Worm (Caenorhabditis elegans) whole organism, L4 larva: ENCODE measurements around the gene zipt-15.

ENCODE experiments used
- D1046.2 ChIP-seq: fragments of 200-800 bp; sonication (Bioruptor generic); IDR thresholded peaks from 2 replicates; pipeline ENCODE4 v1.3.6; 2022; ENCODE audit warnings: missing genetic modification characterization, missing compliant biosample characterization
- F37D6.2 ChIP-seq: sonication (generic microtip); optimal IDR thresholded peaks from 2 replicates; lab custom pipeline; 2016; ENCODE audit warnings: mild to moderate bottlenecking, missing genetic modification characterization, missing compliant biosample characterization
- R02D3.7 ChIP-seq: fragments of 150-350 bp; sonication (generic microtip); optimal IDR thresholded peaks from 3 replicates; lab custom pipeline; 2014; ENCODE audit warnings: missing biosample characterization, missing genetic modification characterization
- aha-1 ChIP-seq: fragments of 150-350 bp; peaks from one replicate; lab custom pipeline; 2014; ENCODE audit warnings: missing biosample characterization, missing genetic modification characterization
- ama-1 ChIP-seq: fragments of 150-350 bp; optimal IDR thresholded peaks from 2 replicates; lab custom pipeline; 2014; ENCODE audit warnings: inconsistent platforms, mixed read lengths
- arid-1 ChIP-seq: fragments of 200-800 bp; sonication (Bioruptor generic); conservative IDR thresholded peaks from 2 replicates; pipeline ENCODE4 v1.3.6; 2022; ENCODE audit warnings: missing genetic modification reagents, missing genetic modification characterization, missing compliant biosample characterization
- ceh-62 ChIP-seq: sonication (generic microtip); optimal IDR thresholded peaks from 2 replicates; lab custom pipeline; 2017; ENCODE audit warnings: missing biosample characterization, missing genetic modification characterization
- ces-1 ChIP-seq: fragments of 150-350 bp; sonication (generic microtip); optimal IDR thresholded peaks from 4 replicates; lab custom pipeline; 2014; ENCODE audit warnings: missing biosample characterization, missing genetic modification reagents, missing genetic modification characterization
- daf-16 ChIP-seq, 3 experiments: sonication (generic microtip); optimal IDR thresholded peaks; 2 replicates each; lab custom pipeline; 2016 to 2017; ENCODE audit warnings: missing genetic modification characterization in 3 of 3, missing genetic modification reagents in 3 of 3, mild to moderate bottlenecking in 2 of 3, missing compliant biosample characterization in 2 of 3, missing biosample characterization in 1 of 3, moderate library complexity in 1 of 3
- daf-8 ChIP-seq: fragments of 200-800 bp; sonication (Bioruptor generic); IDR thresholded peaks from 2 replicates; pipeline ENCODE4 v1.3.6; 2022; ENCODE audit warnings: missing genetic modification characterization, missing compliant biosample characterization
- dmd-9 ChIP-seq: fragments of 200-800 bp; sonication (Bioruptor generic); IDR thresholded peaks from 2 replicates; pipeline ENCODE4 v1.3.6; 2022; ENCODE audit warnings: missing genetic modification reagents, missing genetic modification characterization, missing compliant biosample characterization
- dpl-1 ChIP-seq: fragments of 150-350 bp; optimal IDR thresholded peaks from 2 replicates; lab custom pipeline; 2014; ENCODE audit warnings: missing biosample characterization, missing genetic modification reagents, missing genetic modification characterization
- dve-1 ChIP-seq: sonication (generic microtip); optimal IDR thresholded peaks from 2 replicates; lab custom pipeline; 2017; ENCODE audit warnings: antibody characterized with exemption, mild to moderate bottlenecking, missing genetic modification characterization, missing compliant biosample characterization; ENCODE audit not compliant: insufficient read depth
- gei-8 ChIP-seq: fragments of 200-800 bp; sonication (Bioruptor generic); optimal IDR thresholded peaks from 2 replicates; lab custom pipeline; 2018; ENCODE audit warnings: mild to moderate bottlenecking, missing genetic modification characterization, missing compliant biosample characterization
- hif-1 ChIP-seq, 2 experiments: sonication (generic microtip); optimal IDR thresholded peaks; 2 replicates each; lab custom pipeline; 2016 to 2017; ENCODE audit warnings: missing compliant biosample characterization in 2 of 2, missing genetic modification characterization in 2 of 2, missing genetic modification reagents in 2 of 2, missing genotype in 2 of 2, mild to moderate bottlenecking in 1 of 2
- lin-15B ChIP-seq: fragments of 150-350 bp; sonication (generic microtip); optimal IDR thresholded peaks from 3 replicates; lab custom pipeline; 2014; ENCODE audit warnings: missing biosample characterization, missing genetic modification characterization
- lin-38 ChIP-seq: fragments of 200-800 bp; sonication (Bioruptor generic); IDR thresholded peaks from 2 replicates; pipeline ENCODE4 v1.3.6; 2022; ENCODE audit warnings: missing genetic modification reagents, missing genetic modification characterization, missing compliant biosample characterization
- lin-39 ChIP-seq: fragments of 150-350 bp; optimal IDR thresholded peaks from 2 replicates; lab custom pipeline; 2014; ENCODE audit warnings: missing biosample characterization, missing genetic modification reagents, missing genetic modification characterization
- lir-3 ChIP-seq: sonication (generic microtip); optimal IDR thresholded peaks from 2 replicates; lab custom pipeline; 2016; ENCODE audit warnings: mild to moderate bottlenecking, missing genetic modification characterization, missing compliant biosample characterization
- lsy-2 ChIP-seq, 2 experiments: fragments of 150-350 bp in 1 of 2; sonication (generic microtip) in 1 of 2; optimal IDR thresholded peaks; 2 replicates each; lab custom pipeline; 2014 to 2017; ENCODE audit warnings: missing biosample characterization in 2 of 2, missing genetic modification characterization in 2 of 2
- madf-9 ChIP-seq: fragments of 200-800 bp; sonication (Bioruptor generic); conservative IDR thresholded peaks from 2 replicates; pipeline ENCODE4 v1.3.6; 2022; ENCODE audit warnings: missing genetic modification reagents, missing genetic modification characterization, missing compliant biosample characterization
- mxl-2 ChIP-seq: fragments of 200-800 bp; sonication (Bioruptor generic); conservative IDR thresholded peaks from 2 replicates; pipeline ENCODE4 v1.3.6; 2022; ENCODE audit warnings: missing genetic modification reagents, missing genetic modification characterization, missing compliant biosample characterization
- nhr-10 ChIP-seq: fragments of 150-350 bp; optimal IDR thresholded peaks from 2 replicates; lab custom pipeline; 2014; ENCODE audit warnings: missing biosample characterization, missing genetic modification characterization
- nhr-102 ChIP-seq: sonication (generic microtip); optimal IDR thresholded peaks from 2 replicates; lab custom pipeline; 2016; ENCODE audit warnings: mild to moderate bottlenecking, missing genetic modification characterization, moderate library complexity, missing compliant biosample characterization
- nhr-25 ChIP-seq: sonication (generic microtip); optimal IDR thresholded peaks from 2 replicates; lab custom pipeline; 2017; ENCODE audit warnings: missing genetic modification characterization, mild to moderate bottlenecking, missing compliant biosample characterization, antibody characterized with exemption, moderate library complexity, borderline replicate concordance; ENCODE audit not compliant: insufficient read depth
- nhr-48 ChIP-seq: sonication (generic microtip); optimal IDR thresholded peaks from 2 replicates; lab custom pipeline; 2016; ENCODE audit warnings: mild to moderate bottlenecking, missing genetic modification characterization, missing compliant biosample characterization
- nhr-6 ChIP-seq: fragments of 150-350 bp; optimal IDR thresholded peaks from 2 replicates; lab custom pipeline; 2014; ENCODE audit warnings: missing biosample characterization, missing genetic modification characterization
- nhr-77 ChIP-seq: fragments of 150-350 bp; optimal IDR thresholded peaks from 2 replicates; lab custom pipeline; 2014; ENCODE audit warnings: missing biosample characterization, missing genetic modification characterization
- php-3 ChIP-seq: fragments of 200-800 bp; sonication (Bioruptor generic); IDR thresholded peaks from 2 replicates; pipeline ENCODE4 v1.3.6; 2022; ENCODE audit warnings: missing genetic modification reagents, missing genetic modification characterization, missing compliant biosample characterization
- rbr-2 ChIP-seq: sonication (generic microtip); optimal IDR thresholded peaks from 2 replicates; lab custom pipeline; 2016; ENCODE audit warnings: missing genotype, missing genetic modification characterization, missing compliant biosample characterization
- spr-3 ChIP-seq: fragments of 200-800 bp; sonication (Bioruptor generic); optimal IDR thresholded peaks from 2 replicates; lab custom pipeline; 2018; ENCODE audit warnings: mild to moderate bottlenecking, missing genetic modification characterization, missing compliant biosample characterization
- zag-1 ChIP-seq: fragments of 150-350 bp; optimal IDR thresholded peaks from 2 replicates; lab custom pipeline; 2014; ENCODE audit warnings: missing biosample characterization, missing genetic modification characterization
- zfp-3 ChIP-seq: fragments of 200-800 bp; sonication (Bioruptor generic); conservative IDR thresholded peaks from 2 replicates; pipeline ENCODE4 v1.3.6; 2022; ENCODE audit warnings: missing genetic modification reagents, missing genetic modification characterization, missing compliant biosample characterization

The zipt-15 gene

DNA sequence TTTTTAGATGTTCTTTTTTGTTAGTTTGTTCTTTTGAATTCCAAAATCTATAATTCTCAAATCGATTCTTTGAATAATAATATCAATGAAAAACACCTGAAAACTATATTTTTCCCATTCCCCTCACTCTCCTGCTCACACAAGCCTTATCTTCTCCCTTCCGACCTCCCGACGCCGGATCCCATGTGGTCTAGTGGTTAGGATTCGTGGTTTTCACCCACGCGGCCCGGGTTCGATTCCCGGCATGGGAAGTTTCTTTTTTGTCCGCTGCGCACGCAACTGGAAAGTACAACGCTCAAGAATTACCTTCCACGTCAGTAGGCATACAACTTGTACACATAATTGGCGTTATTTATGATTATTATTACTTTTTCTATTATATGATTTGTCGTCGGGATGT is 17.9 kb upstream of the zipt-15 start (continued):
- TF ChIP-seq lin-38 (GFP tag; lab: Robert Waterston, UW) (peak; percentile 75), mxl-2 (no peak)

DNA sequence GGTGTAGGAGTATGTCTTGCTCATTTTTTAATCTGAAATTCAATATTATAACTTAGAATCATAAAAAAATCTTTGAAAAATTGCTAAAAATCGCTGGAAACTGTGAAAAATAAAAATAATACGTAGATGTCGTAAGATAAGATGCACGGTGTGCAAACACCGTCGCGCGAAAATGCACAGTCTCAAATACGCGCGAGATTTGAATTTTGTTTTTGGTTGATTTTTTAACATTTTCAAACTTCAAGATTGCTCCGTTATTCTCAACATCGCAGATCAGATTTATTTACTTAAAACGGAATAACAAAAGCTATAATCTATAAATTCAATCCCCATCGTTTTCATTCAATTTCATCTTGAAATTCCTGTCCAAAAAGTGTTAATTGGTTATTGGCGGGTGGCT is 17.3 kb upstream of the zipt-15 start, which contains the start of gene Y55F3BR.6:
TSS of gene Y55F3BR.6 (minus strand) at position 32 of the 400 bp plus-strand sequence.
- no peak for TF ChIP-seq nhr-10 (tag; lab: Kevin White, UChicago)
- TF ChIP-seq zfp-3 (GFP tag; lab: Robert Waterston, UW): no peak
- no peak for TF ChIP-seq spr-3
- TF ChIP-seq aha-1 (tag; lab: Kevin White, UChicago): no peak
- TF ChIP-seq ama-1 (lab: Kevin White, UChicago): no peak
- no peak for TF ChIP-seq madf-9 (GFP tag; lab: Robert Waterston, UW)
- TF ChIP-seq nhr-48 (tag; lab: Kevin White, UChicago): no peak
- TF ChIP-seq lin-15B (tag; lab: Kevin White, UChicago): no peak
- TF ChIP-seq dmd-9: no peak
- TF ChIP-seq lin-39 (tag; lab: Kevin White, UChicago): no peak
- no peak for TF ChIP-seq arid-1 (GFP tag; lab: Robert Waterston, UW)
- TF ChIP-seq lir-3 (tag; lab: Kevin White, UChicago): no peak
- no peak for TF ChIP-seq ces-1 (GFP tag; lab: Kevin White, UChicago)
- no peak for TF ChIP-seq daf-16 (GFP tag; optimal IDR thresholded peaks at IDR 0.05; lab: Kevin White, UChicago)
- peak; percentile 12 for TF ChIP-seq daf-16 (tag; optimal IDR thresholded peaks at IDR 0.05; lab: Kevin White, UChicago)
- no peak for TF ChIP-seq php-3
- peak; percentile 53 for TF ChIP-seq dpl-1 (GFP tag; lab: Kevin White, UChicago)

DNA sequence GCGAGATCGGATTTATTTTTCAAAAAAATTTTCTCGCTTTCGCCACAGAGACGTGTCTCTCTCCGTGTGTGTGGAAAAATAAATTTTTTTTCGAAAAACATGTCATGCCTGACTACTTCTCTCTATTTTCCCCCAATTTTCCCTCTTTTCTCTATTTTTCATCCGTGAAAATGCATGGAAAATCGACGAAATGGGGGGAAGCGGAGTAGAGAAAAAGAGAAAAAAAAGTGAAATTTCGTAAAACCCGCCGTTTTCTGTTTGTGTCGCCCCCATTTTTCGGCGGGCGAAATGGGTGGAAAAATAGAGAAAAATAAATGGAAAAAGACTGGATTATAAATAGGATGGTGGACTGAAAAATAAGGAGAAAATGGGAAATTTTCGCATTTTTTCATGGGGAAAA is 8.8 kb upstream of the zipt-15 start:
- peak in 1 of 2 experiments; percentile 34 for TF ChIP-seq lsy-2 (tag; optimal IDR thresholded peaks at IDR 0.05; lab: Kevin White, UChicago)
- peak; percentile 76 for TF ChIP-seq aha-1 (tag; lab: Kevin White, UChicago)
- no peak for TF ChIP-seq dve-1 (tag; lab: Kevin White, UChicago)
- no peak for TF ChIP-seq ceh-62 (tag; lab: Kevin White, UChicago)
- TF ChIP-seq hif-1 (tag; optimal IDR thresholded peaks at IDR 0.05; lab: Kevin White, UChicago): peak in 1 of 2 experiments; percentile 20
- TF ChIP-seq nhr-6 (tag; lab: Kevin White, UChicago): peak; percentile 0

DNA sequence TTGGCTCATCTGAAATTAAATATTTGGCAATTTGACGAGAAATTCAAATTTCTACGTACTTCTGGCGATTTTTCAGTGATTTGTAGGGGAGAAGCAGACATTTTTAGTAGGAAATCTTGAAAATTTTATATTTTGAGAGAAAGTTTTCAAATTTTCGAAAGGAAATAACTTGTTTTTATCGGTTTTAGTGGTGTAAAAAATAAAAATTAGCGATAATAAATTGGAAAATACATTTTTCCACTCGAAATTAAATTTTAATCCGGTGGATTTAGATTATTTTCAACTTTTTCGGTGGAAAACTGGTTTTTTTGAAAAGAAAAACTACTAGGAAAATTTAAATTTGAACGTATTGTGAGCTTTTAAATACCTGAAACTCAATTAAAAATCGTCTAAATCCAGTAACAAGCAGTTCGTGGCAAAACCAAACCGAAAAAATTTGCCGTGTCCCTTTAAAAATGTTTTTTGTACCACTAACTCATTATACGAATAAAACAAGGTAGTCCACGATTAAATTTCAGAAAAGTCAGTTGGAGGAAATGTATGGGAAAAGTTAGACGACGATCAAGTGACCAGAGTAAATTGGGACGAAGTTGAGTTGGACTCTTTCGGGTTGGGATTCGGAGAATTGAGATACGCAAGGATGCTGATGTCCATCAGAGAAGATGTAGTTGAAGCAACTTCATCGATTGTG is 7.2 kb upstream of the zipt-15 start, which contains the start of the genes madf-1 and Y55F3BR.10:
TSS of gene madf-1 (minus strand) at position 101 of the 691 bp plus-strand sequence.
TSS of gene Y55F3BR.10 (plus strand) at position 641 of the 691 bp plus-strand sequence.
- TF ChIP-seq zfp-3 (GFP tag; lab: Robert Waterston, UW) (no peak), nhr-102 (tag; lab: Kevin White, UChicago) (no peak), rbr-2 (tag; lab: Kevin White, UChicago) (no peak), spr-3 (no peak), nhr-25 (tag; lab: Kevin White, UChicago) (no peak), daf-8 (no peak), F37D6.2 (tag; lab: Kevin White, UChicago) (no peak), nhr-77 (tag; lab: Kevin White, UChicago) (no peak), D1046.2 (GFP tag; lab: Robert Waterston, UW) (no peak), zag-1 (tag; lab: Kevin White, UChicago) (no peak), mxl-2 (no peak), php-3 (no peak), R02D3.7 (tag; lab: Kevin White, UChicago) (no peak), gei-8 (GFP tag; lab: Kevin White, UChicago) (no peak)
